Fruit fly (Drosophila melanogaster) S2 (cell line): Measurements from ENCODE around the gene Arglu1.

Experiments used
- CG8478 ChIP-seq: fragments of >200 bp; optimal IDR thresholded peaks from 2 replicates; lab custom pipeline; 2018
- CTCF ChIP-seq, 2 experiments: fragments of >200 bp; optimal IDR thresholded peaks; 2 replicates each; lab custom pipeline; 2018

Arglu1 gene

DNA sequence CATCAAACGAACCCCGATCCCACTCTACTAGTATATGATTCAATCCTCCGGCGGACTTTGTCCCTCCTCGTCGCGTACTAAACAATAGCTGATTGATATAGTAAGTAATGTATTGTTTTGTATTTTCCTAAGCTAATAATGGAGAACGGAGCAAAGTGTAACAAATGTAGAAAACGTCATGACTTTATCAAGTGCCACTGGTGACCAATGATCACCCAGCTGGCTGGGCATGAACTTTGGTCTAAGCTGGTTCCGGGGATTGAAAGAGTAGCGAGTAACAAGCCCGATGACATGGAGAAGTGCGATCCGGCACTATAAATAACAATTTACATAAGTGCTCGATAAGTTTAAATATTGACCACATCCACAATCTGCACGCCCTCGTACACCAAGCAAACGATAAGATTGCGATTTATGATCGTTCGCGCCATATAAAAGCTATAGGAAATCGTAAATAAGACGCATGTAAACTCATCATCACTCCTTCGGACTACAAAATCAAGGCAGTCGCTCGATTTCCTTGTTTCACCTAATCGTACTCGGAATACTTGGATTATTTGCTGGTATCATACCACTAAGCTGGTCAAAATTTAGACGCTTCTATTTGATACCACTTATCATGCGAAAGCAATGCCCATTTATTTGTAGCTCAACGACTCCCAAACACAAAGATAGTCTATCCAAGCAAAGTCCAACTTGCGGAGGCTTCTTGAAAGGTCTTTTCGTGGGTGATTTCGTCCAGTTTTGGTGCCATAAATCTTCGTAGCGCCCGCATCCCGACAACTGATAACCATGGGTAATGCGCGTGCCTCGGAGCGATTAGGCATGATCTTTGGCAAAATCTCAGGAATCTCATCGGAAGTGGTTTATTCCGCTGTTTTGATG is 11.5 kb upstream of the Arglu1 start:
- TF ChIP-seq CG8478 (lab: Kevin White, UChicago) (no peak), CTCF (optimal IDR thresholded peaks at IDR 0.05; lab: Kevin White, UChicago) (no peak)

DNA sequence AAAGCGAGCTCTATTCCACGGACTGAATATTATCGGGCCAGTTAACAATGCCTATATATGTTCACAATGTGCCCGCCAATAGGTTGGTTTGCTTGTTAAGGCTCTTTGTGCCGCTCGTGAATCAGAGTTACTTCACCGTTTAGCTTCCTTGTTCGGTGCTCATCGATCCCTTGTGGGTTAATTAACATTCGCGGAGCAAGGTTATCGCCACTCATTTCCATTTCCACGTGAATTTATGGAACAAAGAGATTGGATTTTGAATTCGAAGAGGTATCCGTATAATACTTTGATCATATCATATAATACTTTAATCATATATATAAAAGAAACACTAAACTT is 10.6 kb upstream of the Arglu1 start:
- TF ChIP-seq CG8478 (lab: Kevin White, UChicago): no peak
- TF ChIP-seq CTCF (optimal IDR thresholded peaks at IDR 0.05; lab: Kevin White, UChicago): no peak

DNA sequence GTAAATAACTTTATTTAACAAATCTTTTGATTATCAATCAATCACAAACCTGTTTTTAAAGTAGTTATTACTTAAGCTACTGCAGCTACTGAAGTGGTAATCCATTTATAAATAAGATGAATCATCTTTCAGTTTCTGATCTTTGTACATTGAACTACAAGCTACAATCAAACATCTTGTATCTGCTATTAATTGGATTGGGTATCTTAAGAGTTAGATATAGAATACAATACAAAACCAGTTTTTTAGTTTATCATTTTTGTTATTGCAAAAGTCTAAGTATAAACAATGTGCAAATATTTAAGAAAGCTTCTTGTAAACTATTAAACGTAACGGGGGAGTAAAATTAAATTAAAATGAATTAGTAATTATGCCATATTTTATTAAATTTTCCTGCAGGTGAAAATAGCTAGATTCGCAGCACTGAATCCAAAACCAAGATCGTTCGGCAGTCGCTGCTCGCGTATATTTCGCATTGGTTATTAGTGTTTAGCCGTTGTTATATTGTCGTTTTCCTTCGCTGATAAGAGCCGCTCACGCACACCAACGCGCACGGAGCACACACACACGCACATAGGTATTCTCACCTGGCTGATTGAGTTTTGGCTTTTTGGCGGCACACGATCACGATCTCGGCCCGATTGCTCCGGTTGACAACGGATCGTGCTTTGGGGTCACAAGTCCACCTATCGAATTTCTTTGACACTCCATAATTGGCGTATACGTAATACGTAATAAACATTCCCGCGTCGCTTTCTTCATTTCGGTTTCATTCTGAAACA is 10.0 kb upstream of the Arglu1 start:
- TF ChIP-seq CG8478 (lab: Kevin White, UChicago) (no peak), CTCF (optimal IDR thresholded peaks at IDR 0.05; lab: Kevin White, UChicago) (no peak)

DNA sequence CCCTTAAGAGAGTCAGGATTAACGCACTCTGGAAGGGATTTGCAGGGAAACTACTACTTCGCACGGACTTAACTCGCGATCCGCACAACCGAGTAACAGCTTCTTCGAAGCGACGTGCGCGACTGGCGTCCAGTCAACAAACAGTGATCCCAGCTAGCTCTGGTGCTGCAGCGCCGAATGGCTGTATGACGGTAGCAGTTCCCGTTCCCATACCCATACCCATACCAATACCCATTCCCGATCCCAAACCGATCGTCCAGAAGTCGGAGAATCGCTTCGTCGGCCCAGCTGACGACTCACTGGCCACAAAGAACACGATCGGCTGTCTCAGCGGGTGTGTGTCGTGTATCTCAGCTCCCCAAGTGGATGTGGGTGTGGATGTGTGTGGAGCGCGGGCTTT is 9.3 kb upstream of the Arglu1 start, which contains the start of gene CG5853:
TSS of gene CG5853 (minus strand) at position 384 of the 400 bp plus-strand sequence.
- no peak for TF ChIP-seq CG8478 (lab: Kevin White, UChicago)
- TF ChIP-seq CTCF (optimal IDR thresholded peaks at IDR 0.05; lab: Kevin White, UChicago): no peak

DNA sequence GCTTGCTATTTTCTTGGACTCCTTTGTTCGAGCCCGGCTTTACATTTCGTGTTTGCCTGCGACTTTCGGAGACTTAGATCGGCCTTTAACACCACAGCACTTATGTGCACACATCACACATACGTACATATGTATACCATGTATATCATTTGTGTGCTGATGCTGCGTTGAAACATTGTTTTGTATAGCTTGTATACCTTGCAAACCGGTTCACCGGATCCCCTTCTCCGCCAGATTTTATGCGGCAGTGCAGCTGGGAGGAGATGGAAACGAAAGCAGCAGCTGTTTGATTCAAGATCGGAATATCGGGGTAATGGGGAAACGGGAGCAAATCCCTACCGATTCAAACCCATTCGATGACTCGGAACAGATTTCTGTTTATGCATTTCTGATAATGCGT is 8.1 kb upstream of the Arglu1 start:
- TF ChIP-seq CTCF (optimal IDR thresholded peaks at IDR 0.05; lab: Kevin White, UChicago): no peak
- no peak for TF ChIP-seq CG8478 (lab: Kevin White, UChicago)

DNA sequence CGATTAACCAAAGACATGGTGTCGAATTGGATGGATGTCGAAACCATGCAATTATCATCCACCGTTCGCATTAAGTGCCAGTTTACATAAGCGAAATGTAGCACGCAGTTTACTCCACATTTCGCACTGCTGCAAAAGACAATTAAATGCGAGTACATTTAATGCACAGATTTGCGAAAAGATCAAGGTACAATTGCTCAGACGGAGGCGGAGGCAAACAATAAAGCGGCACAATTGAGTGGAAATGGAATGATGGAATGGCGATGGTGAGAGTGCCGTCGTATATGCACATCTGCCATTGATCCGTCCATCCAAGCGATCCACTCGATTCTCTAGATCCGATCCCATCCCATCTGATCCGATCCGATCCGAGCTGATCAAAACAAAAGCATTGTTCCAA is 7.2 kb upstream of the Arglu1 start:
- no peak for TF ChIP-seq CG8478 (lab: Kevin White, UChicago)
- TF ChIP-seq CTCF (optimal IDR thresholded peaks at IDR 0.05; lab: Kevin White, UChicago): no peak

DNA sequence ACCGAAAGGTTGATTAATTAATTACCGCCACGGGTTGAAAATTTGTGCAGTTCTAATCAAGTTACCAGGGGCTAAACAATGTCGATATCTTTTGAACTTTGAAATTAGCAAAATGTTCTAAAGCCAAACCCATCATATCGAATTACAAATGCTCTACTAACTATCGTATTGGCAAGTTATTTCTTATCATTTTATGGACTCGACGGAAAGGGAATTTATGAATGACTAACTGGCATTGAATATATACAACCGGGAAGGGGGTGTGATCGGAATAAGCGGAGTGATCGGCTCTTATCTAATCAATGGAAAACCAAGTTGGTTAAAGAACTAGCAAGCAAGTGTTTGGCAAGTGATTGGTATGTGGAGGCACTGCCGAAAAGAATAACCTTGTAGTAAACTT is 5.6 kb upstream of the Arglu1 start:
- TF ChIP-seq CG8478 (lab: Kevin White, UChicago) (no peak), CTCF (optimal IDR thresholded peaks at IDR 0.05; lab: Kevin White, UChicago) (no peak)

DNA sequence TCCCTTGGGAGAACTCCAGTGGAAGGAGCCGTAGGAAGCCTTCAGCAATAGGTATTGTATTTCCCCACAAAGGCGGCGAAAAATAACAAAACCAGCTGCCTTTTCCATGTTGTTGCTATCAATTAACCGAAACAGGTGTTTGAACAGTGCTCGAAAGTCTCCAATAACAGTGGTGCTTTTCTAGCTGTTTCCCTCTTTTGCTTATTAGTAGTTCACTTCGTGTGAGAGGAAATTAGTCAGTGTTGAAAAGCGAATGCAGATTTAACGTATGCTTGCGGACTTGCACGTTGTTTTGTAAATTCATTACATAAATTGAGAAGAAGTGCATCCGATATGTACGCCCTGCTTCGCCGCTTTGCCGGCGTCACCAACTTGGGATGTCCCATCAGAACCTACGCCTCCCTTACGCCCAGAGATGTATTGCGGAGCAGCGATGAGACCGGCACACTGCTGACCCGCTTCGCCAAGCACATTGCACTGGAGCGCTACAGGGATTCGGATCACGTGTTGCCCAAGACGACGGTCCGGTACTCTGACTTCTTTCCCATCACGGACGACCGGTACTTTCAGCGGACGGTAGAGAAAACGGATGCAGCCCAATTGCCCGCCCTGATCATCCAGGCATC is 810 bp upstream of the Arglu1 start, which contains the start of the genes Datp and CG4619:
TSS of gene Datp (minus strand) at position 160 of the 626 bp plus-strand sequence.
TSS of gene CG4619 (plus strand) at position 233 of the 626 bp plus-strand sequence.
- TF ChIP-seq CTCF (optimal IDR thresholded peaks at IDR 0.05; lab: Kevin White, UChicago) (no peak), CG8478 (lab: Kevin White, UChicago) (no peak)

DNA sequence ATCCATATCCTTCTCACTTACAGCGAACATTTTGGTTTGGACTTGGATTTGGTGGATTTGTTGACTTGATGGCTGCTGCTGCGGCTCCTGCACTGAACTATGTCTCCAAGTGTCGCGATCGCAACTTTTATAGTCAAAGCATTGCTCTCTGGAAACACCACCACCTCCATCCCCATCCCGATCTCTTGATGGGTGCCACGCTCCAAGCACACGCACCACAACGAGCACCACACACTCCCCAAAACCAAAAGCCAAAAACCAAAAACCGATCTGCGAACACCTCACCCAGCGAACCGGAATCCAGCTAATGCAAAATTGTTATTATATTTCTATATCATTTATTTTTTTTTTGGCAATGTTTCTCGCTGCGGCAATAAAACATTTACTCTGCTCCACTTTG is 4.9 kb downstream of the Arglu1 start, which contains the start of gene Cpr30F:
TSS of gene Cpr30F (minus strand) at position 101 of the 400 bp plus-strand sequence.
- TF ChIP-seq CTCF (optimal IDR thresholded peaks at IDR 0.05; lab: Kevin White, UChicago) (no peak), CG8478 (lab: Kevin White, UChicago) (no peak)

DNA sequence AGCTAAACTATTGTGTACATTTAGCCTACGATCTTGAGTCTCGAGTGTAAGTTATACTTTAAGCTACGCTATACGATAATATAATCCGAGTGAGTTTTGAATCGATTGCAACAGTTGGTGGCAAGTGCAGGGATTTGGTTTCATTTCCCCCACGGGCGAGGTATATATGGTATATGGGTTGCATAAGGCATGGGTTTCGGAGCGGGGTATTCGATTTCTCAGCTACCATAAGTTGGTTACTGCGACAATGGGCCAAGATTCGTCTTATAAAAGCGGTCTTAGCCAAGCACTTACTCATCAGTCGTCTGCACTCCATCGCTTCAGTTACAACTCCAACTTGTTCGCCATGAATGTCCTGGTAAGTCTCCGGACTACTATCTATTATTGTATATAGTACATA is 7.7 kb downstream of the Arglu1 start, which contains the start of gene CG42367:
TSS of gene CG42367 (plus strand) at position 301 of the 400 bp plus-strand sequence.
- TF ChIP-seq CTCF (optimal IDR thresholded peaks at IDR 0.05; lab: Kevin White, UChicago): no peak
- TF ChIP-seq CG8478 (lab: Kevin White, UChicago): no peak

DNA sequence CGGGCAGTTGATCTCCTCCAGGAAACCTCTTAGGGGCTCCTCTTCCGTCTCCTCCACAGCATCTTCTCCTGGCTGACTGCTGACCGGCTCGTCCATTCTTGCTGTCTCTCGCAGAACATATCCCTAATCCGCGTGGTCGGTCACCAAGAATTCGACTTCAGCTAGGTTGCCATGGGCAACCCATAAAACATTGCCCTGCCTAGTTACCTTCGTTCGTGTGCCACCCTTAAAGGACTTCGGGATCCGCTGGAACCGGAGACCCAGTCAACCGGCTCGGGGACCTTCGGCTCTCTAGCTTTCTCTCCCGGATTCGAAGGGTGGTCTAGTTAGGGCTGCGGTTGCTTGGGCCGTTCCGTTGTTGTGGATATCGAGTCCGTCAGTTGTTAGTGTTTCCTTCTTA is 13.2 kb downstream of the Arglu1 start, which contains the start of the genes TbCMF46 and CG42366:
TSS of gene TbCMF46 (minus strand) at position 101 of the 400 bp plus-strand sequence.
TSS of gene CG42366 (plus strand) at position 397 of the 400 bp plus-strand sequence.
- no peak for TF ChIP-seq CTCF (optimal IDR thresholded peaks at IDR 0.05; lab: Kevin White, UChicago)
- TF ChIP-seq CG8478 (lab: Kevin White, UChicago): no peak

DNA sequence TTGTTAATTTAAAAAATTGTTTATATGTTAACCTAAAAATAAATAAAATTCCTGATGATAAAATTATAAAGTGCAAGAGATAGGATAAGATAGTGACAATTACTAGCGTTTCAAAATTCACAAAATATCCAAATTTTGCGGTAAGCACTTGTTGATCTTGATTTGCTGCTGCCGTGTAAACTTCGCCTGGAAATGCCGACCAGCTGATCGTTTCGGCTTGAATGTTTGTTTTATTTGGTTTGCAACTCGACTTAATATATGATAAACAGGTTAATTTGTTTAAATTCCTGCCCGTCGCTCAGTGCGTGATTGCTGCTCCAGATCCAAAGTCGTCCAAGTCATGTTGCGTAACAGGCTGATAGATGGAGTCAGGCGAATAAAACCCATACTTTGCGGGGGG is 16.5 kb downstream of the Arglu1 start, which contains the start of gene CG4592:
TSS of gene CG4592 (plus strand) at position 233 of the 400 bp plus-strand sequence.
- TF ChIP-seq CTCF (optimal IDR thresholded peaks at IDR 0.05; lab: Kevin White, UChicago): no peak
- no peak for TF ChIP-seq CG8478 (lab: Kevin White, UChicago)

DNA sequence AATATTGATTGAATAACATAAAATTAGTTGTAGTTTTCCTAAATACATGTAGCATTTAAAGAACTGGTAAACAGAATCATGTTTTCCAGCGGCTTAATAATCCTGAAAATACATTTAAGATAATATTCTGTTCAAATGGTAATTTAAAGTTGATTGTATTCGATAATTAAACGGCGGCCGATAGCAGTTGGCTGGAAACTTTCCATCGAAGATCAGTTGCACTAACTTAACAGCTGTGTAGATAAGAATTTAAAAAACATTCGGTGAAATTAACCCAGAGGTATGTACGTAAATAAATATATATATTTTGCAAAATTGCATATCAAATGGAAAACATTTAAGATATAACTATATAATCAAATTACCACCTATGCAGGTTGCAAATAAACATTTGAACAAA is 18.0 kb downstream of the Arglu1 start, which contains the start of gene CG4594:
TSS of gene CG4594 (plus strand) at position 212 of the 400 bp plus-strand sequence.
- TF ChIP-seq CTCF (optimal IDR thresholded peaks at IDR 0.05; lab: Kevin White, UChicago): no peak
- TF ChIP-seq CG8478 (lab: Kevin White, UChicago): no peak

DNA sequence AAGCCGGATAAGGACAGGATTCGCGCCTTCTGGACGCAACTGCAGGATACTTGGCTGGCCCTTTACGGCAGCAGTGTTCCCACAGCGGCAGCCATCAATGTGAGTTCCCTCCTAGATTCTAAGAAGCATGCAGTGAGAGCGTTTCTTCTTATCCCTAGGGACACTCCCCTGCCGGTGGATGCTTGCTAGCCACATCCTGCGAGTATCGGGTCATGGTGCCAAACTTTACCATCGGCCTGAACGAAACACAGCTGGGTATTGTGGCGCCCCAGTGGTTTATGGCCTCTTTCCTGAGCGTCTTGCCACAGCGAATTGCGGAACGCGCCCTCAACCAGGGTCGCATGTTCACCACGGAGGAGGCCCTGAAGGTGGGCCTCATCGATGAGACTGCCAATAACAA is 18.7 kb downstream of the Arglu1 start:
- TF ChIP-seq CTCF (optimal IDR thresholded peaks at IDR 0.05; lab: Kevin White, UChicago) (no peak), CG8478 (lab: Kevin White, UChicago) (no peak)
